Worm (Caenorhabditis elegans): ENCODE measurements around the gene F01D5.8.

The F01D5.8 gene

ce11 chrII:13976161-13976560, 34.3 kb upstream of the F01D5.8 start, which contains the start of gene Y39G8B.2:
Gene Y39G8B.2, minus strand, starts transcription at chrII:13976221.
- TF ChIP-seq hmg-4 (GFP tag; optimal IDR thresholded peaks at IDR 0.05) (peak; percentile 66), ets-7 (tag; optimal IDR thresholded peaks at IDR 0.05) (no peak), hnd-1 (tag; optimal IDR thresholded peaks at IDR 0.05) (no peak), scrt-1 (GFP tag; IDR thresholded peaks at IDR 0.05) (peak; percentile 43; the same call in 1 of the 2 replicates), tbx-11 (GFP tag; IDR thresholded peaks at IDR 0.05) (0 out of 2 replicates have a peak, but pooled peaks have one; percentile 43), flt-1 (GFP tag; IDR thresholded peaks at IDR 0.05) (0 out of 2 replicates have a peak, but pooled peaks have one; percentile 32), hmbx-1 (tag; optimal IDR thresholded peaks at IDR 0.05) (no peak), ceh-36 (tag; optimal IDR thresholded peaks at IDR 0.05) (no peak), aly-1 (tag; optimal IDR thresholded peaks at IDR 0.05) (no peak), ama-1 (optimal IDR thresholded peaks at IDR 0.05) (no peak), sea-1 (GFP tag; conservative IDR thresholded peaks at IDR 0.05) (no peak), F13C5.2 (tag; optimal IDR thresholded peaks at IDR 0.05) (peak; percentile 73), ceh-13 (GFP tag; optimal IDR thresholded peaks at IDR 0.05) (no peak), tra-4 (tag; optimal IDR thresholded peaks at IDR 0.05) (no peak), pes-1 (GFP tag; IDR thresholded peaks at IDR 0.05) (peak; percentile 68), B0310.2 (tag; optimal IDR thresholded peaks at IDR 0.05) (no peak)

- TF ChIP-seq F13C5.2 (tag; optimal IDR thresholded peaks at IDR 0.05) (no peak), ama-1 (optimal IDR thresholded peaks at IDR 0.05) (no peak), tbx-11 (GFP tag; IDR thresholded peaks at IDR 0.05) (no peak), flt-1 (GFP tag; IDR thresholded peaks at IDR 0.05) (no peak), sea-1 (GFP tag; conservative IDR thresholded peaks at IDR 0.05) (no peak), ets-7 (tag; optimal IDR thresholded peaks at IDR 0.05) (no peak), scrt-1 (GFP tag; IDR thresholded peaks at IDR 0.05) (no peak), hmg-4 (GFP tag; optimal IDR thresholded peaks at IDR 0.05) (no peak), pes-1 (GFP tag; IDR thresholded peaks at IDR 0.05) (no peak), hnd-1 (tag; optimal IDR thresholded peaks at IDR 0.05) (no peak), B0310.2 (tag; optimal IDR thresholded peaks at IDR 0.05) (no peak), aly-1 (tag; optimal IDR thresholded peaks at IDR 0.05) (no peak), ceh-36 (tag; optimal IDR thresholded peaks at IDR 0.05) (no peak)
These were observed 32.8 kb upstream of the F01D5.8 start for ce11 chrII:13977701-13978100.

- TF ChIP-seq ceh-13 (GFP tag; optimal IDR thresholded peaks at IDR 0.05) (no peak), hmg-4 (GFP tag; optimal IDR thresholded peaks at IDR 0.05) (no peak), hnd-1 (tag; optimal IDR thresholded peaks at IDR 0.05) (no peak), aly-1 (tag; optimal IDR thresholded peaks at IDR 0.05) (no peak), tra-4 (tag; optimal IDR thresholded peaks at IDR 0.05) (no peak), sea-1 (GFP tag; conservative IDR thresholded peaks at IDR 0.05) (no peak), ceh-36 (tag; optimal IDR thresholded peaks at IDR 0.05) (no peak), F13C5.2 (tag; optimal IDR thresholded peaks at IDR 0.05) (no peak), tbx-11 (GFP tag; IDR thresholded peaks at IDR 0.05) (no peak), flt-1 (GFP tag; IDR thresholded peaks at IDR 0.05) (no peak), pes-1 (GFP tag; IDR thresholded peaks at IDR 0.05) (no peak), hmbx-1 (tag; optimal IDR thresholded peaks at IDR 0.05) (no peak), scrt-1 (GFP tag; IDR thresholded peaks at IDR 0.05) (no peak)
These were observed 30.5 kb upstream of the F01D5.8 start, which contains the start of gene sre-48 for ce11 chrII:13979833-13980513. Gene sre-48, minus strand, starts transcription at chrII:13979883.

- TF ChIP-seq sea-1 (GFP tag; conservative IDR thresholded peaks at IDR 0.05) (no peak), B0310.2 (tag; optimal IDR thresholded peaks at IDR 0.05) (no peak), tra-4 (tag; optimal IDR thresholded peaks at IDR 0.05) (no peak), flt-1 (GFP tag; IDR thresholded peaks at IDR 0.05) (no peak)
These were observed 29.4 kb upstream of the F01D5.8 start, which contains the start of gene Y39G8B.9 for ce11 chrII:13981097-13981496. Gene Y39G8B.9, plus strand, starts transcription at chrII:13981365.

ce11 chrII:13981819-13982218, 28.7 kb upstream of the F01D5.8 start:
- no peak for TF ChIP-seq tbx-11 (GFP tag; IDR thresholded peaks at IDR 0.05)
- no peak for TF ChIP-seq tra-4 (tag; optimal IDR thresholded peaks at IDR 0.05)
- no peak for TF ChIP-seq ama-1 (optimal IDR thresholded peaks at IDR 0.05)
- TF ChIP-seq hmbx-1 (tag; optimal IDR thresholded peaks at IDR 0.05), result no peak
- TF ChIP-seq pes-1 (GFP tag; IDR thresholded peaks at IDR 0.05), result no peak
- TF ChIP-seq flt-1 (GFP tag; IDR thresholded peaks at IDR 0.05), result no peak
- no peak for TF ChIP-seq ceh-13 (GFP tag; optimal IDR thresholded peaks at IDR 0.05)
- no peak for TF ChIP-seq aly-1 (tag; optimal IDR thresholded peaks at IDR 0.05)
- no peak for TF ChIP-seq F13C5.2 (tag; optimal IDR thresholded peaks at IDR 0.05)
- no peak for TF ChIP-seq B0310.2 (tag; optimal IDR thresholded peaks at IDR 0.05)
- TF ChIP-seq hnd-1 (tag; optimal IDR thresholded peaks at IDR 0.05), result no peak
- TF ChIP-seq ceh-36 (tag; optimal IDR thresholded peaks at IDR 0.05), result no peak
- no peak for TF ChIP-seq tbx-37 (GFP tag; conservative IDR thresholded peaks at IDR 0.05)

- TF ChIP-seq pes-1 (GFP tag; IDR thresholded peaks at IDR 0.05) (no peak), scrt-1 (GFP tag; IDR thresholded peaks at IDR 0.05) (no peak), F13C5.2 (tag; optimal IDR thresholded peaks at IDR 0.05) (no peak), tra-4 (tag; optimal IDR thresholded peaks at IDR 0.05) (no peak), tbx-37 (GFP tag; conservative IDR thresholded peaks at IDR 0.05) (no peak)
These were observed 28.3 kb upstream of the F01D5.8 start for ce11 chrII:13982247-13982646.

ce11 chrII:13982923-13983322, 27.6 kb upstream of the F01D5.8 start, which contains the start of the genes Y39G8B.13 and Y39G8B.10:
Gene Y39G8B.13, minus strand, starts transcription at chrII:13983047.
Gene Y39G8B.10, minus strand, starts transcription at chrII:13983115.
- TF ChIP-seq scrt-1 (GFP tag; IDR thresholded peaks at IDR 0.05) (no peak), hmg-4 (GFP tag; optimal IDR thresholded peaks at IDR 0.05) (no peak), aly-1 (tag; optimal IDR thresholded peaks at IDR 0.05) (no peak), tbx-11 (GFP tag; IDR thresholded peaks at IDR 0.05) (no peak), hnd-1 (tag; optimal IDR thresholded peaks at IDR 0.05) (no peak), flt-1 (GFP tag; IDR thresholded peaks at IDR 0.05) (no peak), F13C5.2 (tag; optimal IDR thresholded peaks at IDR 0.05) (no peak), B0310.2 (tag; optimal IDR thresholded peaks at IDR 0.05) (no peak), sea-1 (GFP tag; conservative IDR thresholded peaks at IDR 0.05) (no peak), pes-1 (GFP tag; IDR thresholded peaks at IDR 0.05) (no peak), ceh-13 (GFP tag; optimal IDR thresholded peaks at IDR 0.05) (no peak), hmbx-1 (tag; optimal IDR thresholded peaks at IDR 0.05) (no peak), ets-7 (tag; optimal IDR thresholded peaks at IDR 0.05) (no peak), tra-4 (tag; optimal IDR thresholded peaks at IDR 0.05) (no peak)

All from whole organism, early embryonic.